Fruit fly (Drosophila melanogaster) whole organism, prepupa: ENCODE results near the gene upd2.

Experiments used
- Blimp-1 ChIP-seq: fragments of 200-800 bp; sonication (Bioruptor generic); optimal IDR thresholded peaks from 3 replicates; lab custom pipeline; 2017; ENCODE audit warnings: missing biosample characterization, missing genetic modification characterization, mild to moderate bottlenecking, moderate library complexity, missing genetic modification reagents
- CG10631 ChIP-seq: fragments of 200-800 bp; sonication (Bioruptor generic); optimal IDR thresholded peaks from 2 replicates; lab custom pipeline; 2016; ENCODE audit warnings: missing biosample characterization, missing genetic modification characterization
- CG11294 ChIP-seq: fragments of 200-800 bp; sonication (Bioruptor generic); IDR thresholded peaks from 2 replicates; pipeline ENCODE4 v1.3.6; 2022; ENCODE audit warnings: missing biosample characterization, missing genetic modification characterization
- CG11762 ChIP-seq: fragments of 200-800 bp; sonication (Bioruptor generic); optimal IDR thresholded peaks from 3 replicates; lab custom pipeline; 2016; ENCODE audit warnings: missing biosample characterization, missing genetic modification characterization; ENCODE audit not compliant: insufficient read depth
- CG11902 ChIP-seq: fragments of 200-800 bp; sonication (Bioruptor generic); optimal IDR thresholded peaks from 3 replicates; lab custom pipeline; 2016; ENCODE audit warnings: missing biosample characterization, missing genetic modification characterization
- CG15336 ChIP-seq: fragments of 200-800 bp; sonication (Bioruptor generic); IDR thresholded peaks from 2 replicates; pipeline ENCODE4 v1.3.6; 2022; ENCODE audit warnings: missing biosample characterization, missing genetic modification characterization
- CG1621 ChIP-seq: fragments of 200-800 bp; sonication (Bioruptor generic); optimal IDR thresholded peaks from 3 replicates; lab custom pipeline; 2018; ENCODE audit warnings: missing biosample characterization, mild to moderate bottlenecking, missing genetic modification characterization
- CG16779 ChIP-seq: fragments of 200-800 bp; sonication (Bioruptor generic); optimal IDR thresholded peaks from 3 replicates; lab custom pipeline; 2017; ENCODE audit warnings: missing biosample characterization, mild to moderate bottlenecking, missing genetic modification characterization
- CG3032 ChIP-seq: fragments of 200-800 bp; optimal IDR thresholded peaks from 2 replicates; lab custom pipeline; 2019; ENCODE audit warnings: missing biosample characterization, mild to moderate bottlenecking, missing genetic modification characterization, moderate library complexity
- CG31627 ChIP-seq: fragments of 200-800 bp; sonication (Bioruptor generic); optimal IDR thresholded peaks from 3 replicates; lab custom pipeline; 2016; ENCODE audit warnings: missing biosample characterization, missing genetic modification characterization
- CG32006 ChIP-seq: fragments of 200-800 bp; sonication (Bioruptor generic); optimal IDR thresholded peaks from 3 replicates; lab custom pipeline; 2017; ENCODE audit warnings: missing biosample characterization, mild to moderate bottlenecking, missing genetic modification characterization
- CG3919 ChIP-seq: fragments of 200-800 bp; sonication (Bioruptor generic); optimal IDR thresholded peaks from 3 replicates; lab custom pipeline; 2016; ENCODE audit warnings: missing biosample characterization, missing genetic modification characterization
- CG4318 ChIP-seq: fragments of 200-800 bp; sonication (Bioruptor generic); optimal IDR thresholded peaks from 3 replicates; lab custom pipeline; 2017; ENCODE audit warnings: missing biosample characterization, mild to moderate bottlenecking, missing genetic modification characterization
- CG6163 ChIP-seq: fragments of 200-800 bp; sonication (Bioruptor generic); IDR thresholded peaks from 3 replicates; pipeline ENCODE4 v1.3.6; 2022; ENCODE audit warnings: missing biosample characterization, missing genetic modification characterization
- CG6792 ChIP-seq: fragments of 200-800 bp; sonication (Bioruptor generic); optimal IDR thresholded peaks from 3 replicates; lab custom pipeline; 2016; ENCODE audit warnings: missing biosample characterization, missing genetic modification characterization
- CG6854 ChIP-seq: fragments of 200-800 bp; sonication (Bioruptor generic); optimal IDR thresholded peaks from 2 replicates; lab custom pipeline; 2017; ENCODE audit warnings: missing biosample characterization, mild to moderate bottlenecking, missing genetic modification characterization
- CG7368 ChIP-seq: fragments of 200-800 bp; sonication (Bioruptor generic); optimal IDR thresholded peaks from 3 replicates; lab custom pipeline; 2016; ENCODE audit warnings: missing biosample characterization, missing genetic modification characterization
- CG8119 ChIP-seq: fragments of 200-800 bp; sonication (Bioruptor generic); IDR thresholded peaks from 3 replicates; pipeline ENCODE4 v1.3.6; 2022; ENCODE audit warnings: missing biosample characterization, missing genetic modification characterization
- CG8319 ChIP-seq: fragments of 200-800 bp; sonication (Bioruptor generic); optimal IDR thresholded peaks from 3 replicates; lab custom pipeline; 2016; ENCODE audit warnings: missing biosample characterization, missing genetic modification characterization
- CG8632 ChIP-seq: fragments of 200-800 bp; sonication (Bioruptor generic); optimal IDR thresholded peaks from 3 replicates; lab custom pipeline; 2016; ENCODE audit warnings: missing biosample characterization, missing genetic modification characterization
- CG9139 ChIP-seq: fragments of 200-800 bp; sonication (Bioruptor generic); optimal IDR thresholded peaks from 3 replicates; lab custom pipeline; 2017; ENCODE audit warnings: missing biosample characterization, mild to moderate bottlenecking, missing genetic modification characterization
- Eip75B ChIP-seq: fragments of 200-800 bp; sonication (Bioruptor generic); optimal IDR thresholded peaks from 3 replicates; lab custom pipeline; 2016; ENCODE audit warnings: missing biosample characterization, missing genetic modification characterization
- Eip93F ChIP-seq: fragments of 200-800 bp; sonication (Bioruptor generic); optimal IDR thresholded peaks from 2 replicates; lab custom pipeline; 2016; ENCODE audit warnings: missing biosample characterization, mild to moderate bottlenecking, missing genetic modification characterization
- Gug ChIP-seq: fragments of 200-800 bp; sonication (Bioruptor generic); IDR thresholded peaks from 2 replicates; pipeline ENCODE4 v1.3.6; 2022; ENCODE audit warnings: missing biosample characterization, missing genetic modification characterization
- Hr38 ChIP-seq: sonication (Bioruptor generic); optimal IDR thresholded peaks from 2 replicates; lab custom pipeline; 2016; ENCODE audit warnings: missing biosample characterization, missing genetic modification characterization
- Hr39 ChIP-seq: fragments of 200-800 bp; sonication (Bioruptor generic); optimal IDR thresholded peaks from 2 replicates; lab custom pipeline; 2016; ENCODE audit warnings: missing biosample characterization, missing genetic modification characterization
- Hr4 ChIP-seq: fragments of 200-800 bp; sonication (Bioruptor generic); optimal IDR thresholded peaks from 3 replicates; lab custom pipeline; 2016; ENCODE audit warnings: missing biosample characterization, missing genetic modification characterization
- Lpt ChIP-seq: fragments of 200-800 bp; sonication (Bioruptor generic); optimal IDR thresholded peaks from 3 replicates; lab custom pipeline; 2016; ENCODE audit warnings: missing biosample characterization, missing genetic modification characterization
- Met ChIP-seq: fragments of 200-800 bp; sonication (Bioruptor generic); optimal IDR thresholded peaks from 3 replicates; lab custom pipeline; 2016; ENCODE audit warnings: missing biosample characterization, missing genetic modification characterization
- OdsH ChIP-seq: fragments of 200-800 bp; sonication (Bioruptor generic); optimal IDR thresholded peaks from 3 replicates; lab custom pipeline; 2016; ENCODE audit warnings: missing biosample characterization, missing genetic modification characterization
- Smox ChIP-seq: fragments of 200-800 bp; sonication (Bioruptor generic); optimal IDR thresholded peaks from 3 replicates; lab custom pipeline; 2016; ENCODE audit warnings: missing biosample characterization, missing genetic modification characterization
- Sox102F ChIP-seq: fragments of 200-800 bp; sonication (Bioruptor generic); optimal IDR thresholded peaks from 2 replicates; lab custom pipeline; 2016; ENCODE audit warnings: missing biosample characterization, mild to moderate bottlenecking, missing genetic modification characterization
- Sox15 ChIP-seq: fragments of 200-800 bp; sonication (Bioruptor generic); optimal IDR thresholded peaks from 3 replicates; lab custom pipeline; 2016; ENCODE audit warnings: missing biosample characterization, missing genetic modification characterization
- achi ChIP-seq: fragments of 200-800 bp; sonication (Bioruptor generic); optimal IDR thresholded peaks from 3 replicates; lab custom pipeline; 2016; ENCODE audit warnings: missing biosample characterization, missing genetic modification characterization
- acj6 ChIP-seq: fragments of 200-800 bp; sonication (Bioruptor generic); optimal IDR thresholded peaks from 3 replicates; lab custom pipeline; 2016; ENCODE audit warnings: missing biosample characterization, missing genetic modification characterization
- cyc ChIP-seq: fragments of 200-800 bp; sonication (Bioruptor generic); optimal IDR thresholded peaks from 3 replicates; lab custom pipeline; 2016; ENCODE audit warnings: missing biosample characterization, missing genetic modification characterization
- dac ChIP-seq: fragments of 200-800 bp; sonication (Bioruptor generic); optimal IDR thresholded peaks from 2 replicates; lab custom pipeline; 2017; ENCODE audit warnings: missing biosample characterization, mild to moderate bottlenecking, missing genetic modification characterization
- dsx ChIP-seq: fragments of 200-800 bp; optimal IDR thresholded peaks from 3 replicates; lab custom pipeline; 2019; ENCODE audit warnings: missing biosample characterization, mild to moderate bottlenecking, missing genetic modification characterization, moderate library complexity; ENCODE audit not compliant: poor library complexity, severe bottlenecking
- eg ChIP-seq: fragments of 200-800 bp; sonication (Bioruptor generic); IDR thresholded peaks from 3 replicates; pipeline ENCODE4 v1.3.6; 2022; ENCODE audit warnings: missing biosample characterization, missing genetic modification characterization
- esn ChIP-seq: fragments of 200-800 bp; sonication (Bioruptor generic); optimal IDR thresholded peaks from 2 replicates; lab custom pipeline; 2016; ENCODE audit warnings: missing biosample characterization, mild to moderate bottlenecking, missing genetic modification characterization, moderate library complexity
- fd59A ChIP-seq: fragments of 200-800 bp; sonication (Bioruptor generic); optimal IDR thresholded peaks from 2 replicates; lab custom pipeline; 2017; ENCODE audit warnings: missing biosample characterization, mild to moderate bottlenecking, missing genetic modification characterization, missing genetic modification reagents
- fd85E ChIP-seq: fragments of 200-800 bp; sonication (Bioruptor generic); optimal IDR thresholded peaks from 3 replicates; lab custom pipeline; 2016; ENCODE audit warnings: missing biosample characterization, missing genetic modification characterization
- lz ChIP-seq: fragments of 200-800 bp; sonication (Bioruptor generic); optimal IDR thresholded peaks from 3 replicates; lab custom pipeline; 2016; ENCODE audit warnings: missing biosample characterization, missing genetic modification characterization
- net ChIP-seq: fragments of 200-800 bp; sonication (Bioruptor generic); optimal IDR thresholded peaks from 3 replicates; lab custom pipeline; 2016; ENCODE audit warnings: missing biosample characterization, missing genetic modification characterization
- pdm3 ChIP-seq: fragments of 200-800 bp; sonication (Bioruptor generic); optimal IDR thresholded peaks from 3 replicates; lab custom pipeline; 2016; ENCODE audit warnings: missing biosample characterization, missing genetic modification characterization
- salr ChIP-seq, 2 experiments: fragments of 200-800 bp; sonication (Bioruptor generic); optimal IDR thresholded peaks; 3 replicates each; lab custom pipeline; 2016 to 2018; ENCODE audit warnings: missing biosample characterization in 2 of 2, missing genetic modification characterization in 2 of 2, mild to moderate bottlenecking in 1 of 2
- spab ChIP-seq: fragments of 200-800 bp; sonication (Bioruptor generic); optimal IDR thresholded peaks from 2 replicates; lab custom pipeline; 2017; ENCODE audit warnings: missing biosample characterization, mild to moderate bottlenecking, missing genetic modification characterization, missing genetic modification reagents
- ss ChIP-seq, 2 experiments: fragments of 200-800 bp; sonication (Bioruptor generic); optimal IDR thresholded peaks; 2 replicates in 1 of 2; 3 replicates in 1 of 2; lab custom pipeline; 2017 to 2018; ENCODE audit warnings: mild to moderate bottlenecking in 2 of 2, missing biosample characterization in 2 of 2, missing genetic modification characterization in 2 of 2, moderate library complexity in 1 of 2
- svp ChIP-seq: fragments of 200-800 bp; sonication (Bioruptor generic); peaks from one replicate; lab custom pipeline; 2016; ENCODE audit warnings: missing biosample characterization, missing genetic modification characterization
- topi ChIP-seq: fragments of 200-800 bp; sonication (Bioruptor generic); optimal IDR thresholded peaks from 3 replicates; lab custom pipeline; 2016; ENCODE audit warnings: missing biosample characterization, missing genetic modification characterization
- vri ChIP-seq: fragments of 200-800 bp; sonication (Bioruptor generic); optimal IDR thresholded peaks from 3 replicates; lab custom pipeline; 2016; ENCODE audit warnings: missing biosample characterization, mild to moderate bottlenecking, missing genetic modification characterization

Gene upd2

DNA sequence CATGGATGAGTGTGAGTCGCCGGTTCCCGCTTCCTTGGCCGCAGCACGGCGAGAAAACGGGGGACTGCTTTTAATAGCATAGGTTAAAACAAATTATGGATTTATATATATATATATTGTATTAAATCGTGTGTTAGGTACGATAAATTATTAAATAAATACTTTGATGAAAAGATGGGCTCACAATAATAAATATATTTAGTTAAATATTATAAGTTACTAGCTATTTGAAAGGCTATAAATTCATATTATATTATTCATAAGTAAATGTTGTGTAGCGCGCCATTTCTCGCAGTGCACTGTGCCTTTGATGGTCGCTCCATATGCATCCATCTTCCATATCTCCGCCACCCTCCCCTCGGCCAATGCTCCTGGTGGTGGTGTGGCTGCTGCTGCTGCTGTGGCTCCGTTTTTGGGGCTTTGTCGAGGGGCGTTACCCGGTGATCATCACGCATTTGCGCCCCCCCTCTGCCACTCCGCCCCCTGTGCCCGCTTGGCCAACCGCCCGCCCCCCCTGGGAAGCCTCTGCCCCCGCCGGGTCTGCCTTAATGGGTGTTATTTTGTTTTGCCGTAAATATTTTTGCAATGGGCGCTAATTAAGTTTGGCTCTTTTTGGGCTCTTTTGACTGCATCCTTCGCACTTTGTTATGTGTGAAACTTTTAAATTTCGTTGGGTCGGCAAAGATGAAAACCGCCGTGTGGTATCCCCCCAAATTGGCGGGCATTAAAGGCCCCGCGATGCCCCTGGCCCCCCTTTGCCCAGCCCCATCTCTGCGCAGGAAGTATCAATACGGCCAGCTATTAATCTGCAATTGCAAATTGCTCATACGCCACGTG lies 30.3 kb upstream of the upd2 start:
- TF ChIP-seq vri (GFP tag; lab: Kevin White, UChicago) (no peak), Gug (no peak), CG32006 (GFP tag; lab: Kevin White, UChicago) (peak; percentile 62), esn (GFP tag; lab: Kevin White, UChicago) (peak; percentile 36), net (GFP tag; lab: Kevin White, UChicago) (no peak), CG8632 (GFP tag; lab: Kevin White, UChicago) (peak; percentile 52), acj6 (GFP tag; lab: Kevin White, UChicago) (peak; percentile 25), CG9139 (GFP tag; lab: Kevin White, UChicago) (peak; percentile 2), fd59A (peak; percentile 40), CG6163 (no peak), CG11294 (no peak), svp (GFP tag; lab: Kevin White, UChicago) (peak; percentile 66), dsx (GFP tag; lab: Kevin White, UChicago) (peak; percentile 20), eg (GFP tag; lab: Robert Waterston, UW) (no peak), achi (peak; percentile 46), Smox (GFP tag; lab: Kevin White, UChicago) (no peak), Blimp-1 (GFP tag; lab: Kevin White, UChicago) (peak; percentile 19), CG10631 (GFP tag; lab: Kevin White, UChicago) (peak; percentile 54), CG6854 (GFP tag; lab: Kevin White, UChicago) (no peak), Hr39 (GFP tag; lab: Kevin White, UChicago) (peak; percentile 4), pdm3 (GFP tag; lab: Kevin White, UChicago) (peak; percentile 9), Met (no peak), CG8119 (GFP tag; lab: Robert Waterston, UW) (peak; percentile 48; the same call in 1 of the 3 replicates), Sox102F (peak; percentile 13), Eip93F (GFP tag; lab: Kevin White, UChicago) (no peak), CG6792 (GFP tag; lab: Kevin White, UChicago) (peak; percentile 41), Hr38 (no peak), fd85E (GFP tag; lab: Kevin White, UChicago) (no peak), CG3032 (tag; lab: Kevin White, UChicago) (peak; percentile 69), CG4318 (peak; percentile 34), dac (GFP tag; lab: Kevin White, UChicago) (peak; percentile 10), CG1621 (tag; lab: Kevin White, UChicago) (no peak), salr (GFP tag; optimal IDR thresholded peaks at IDR 0.05; lab: Kevin White, UChicago) (no peak), lz (GFP tag; lab: Kevin White, UChicago) (no peak), ss (GFP tag; optimal IDR thresholded peaks at IDR 0.05; lab: Kevin White, UChicago) (peak; percentile 63 to 74), Eip75B (GFP tag; lab: Kevin White, UChicago) (no peak), cyc (no peak), OdsH (peak; percentile 24), CG15336 (GFP tag; lab: Robert Waterston, UW) (0 out of 2 replicates have a peak, but pooled peaks have one; percentile 18), Sox15 (GFP tag; lab: Kevin White, UChicago) (peak; percentile 5), CG31627 (no peak), Hr4 (GFP tag; lab: Kevin White, UChicago) (no peak), CG11762 (GFP tag; lab: Kevin White, UChicago) (peak; percentile 21), CG3919 (GFP tag; lab: Kevin White, UChicago) (peak; percentile 50), CG7368 (GFP tag; lab: Kevin White, UChicago) (no peak), CG16779 (no peak), Lpt (GFP tag; lab: Kevin White, UChicago) (no peak), spab (GFP tag; lab: Kevin White, UChicago) (peak; percentile 56), topi (peak; percentile 11), CG11902 (GFP tag; lab: Kevin White, UChicago) (peak; percentile 6), CG8319 (GFP tag; lab: Kevin White, UChicago) (no peak)
